Fruit fly (Drosophila melanogaster) ovary, adult (tissue): ENCODE measurements around the gene CG42685.

Source experiments
- CG17801 ChIP-seq: fragments of 200-800 bp; optimal IDR thresholded peaks from 2 replicates; lab custom pipeline; 2019; ENCODE audit warnings: missing biosample characterization, mild to moderate bottlenecking, missing genetic modification characterization, moderate library complexity; ENCODE audit not compliant: partially characterized antibody

The CG42685 gene

dm6 chr2L:14680371-14680899, 49.5 kb downstream of the CG42685 start:
- TF ChIP-seq CG17801 = no peak

dm6 chr2L:14679609-14680008, 50.4 kb downstream of the CG42685 start:
- TF ChIP-seq CG17801 = no peak

- no peak for TF ChIP-seq CG17801
These were observed 53.3 kb downstream of the CG42685 start for dm6 chr2L:14676695-14677094.
